Fruit fly (Drosophila melanogaster) whole organism, embryonic: Measurements from ENCODE around the gene mRpS9.

ENCODE experiments used
- Antp ChIP-seq: fragments of 200-800 bp; sonication (Bioruptor generic); optimal IDR thresholded peaks from 3 replicates; lab custom pipeline; 2016; ENCODE audit warnings: missing biosample characterization, missing genetic modification characterization
- Bgb ChIP-seq: fragments of 200-800 bp; sonication (Bioruptor generic); IDR thresholded peaks from 2 replicates; pipeline ENCODE4 v1.3.6; 2022; ENCODE audit warnings: missing biosample characterization, missing genetic modification characterization; ENCODE audit not compliant: partially characterized antibody
- Blimp-1 ChIP-seq: fragments of 200-800 bp; sonication (Bioruptor generic); optimal IDR thresholded peaks from 3 replicates; lab custom pipeline; 2018; ENCODE audit warnings: missing biosample characterization, missing genetic modification characterization, mild to moderate bottlenecking, moderate library complexity, missing genetic modification reagents
- CG10321 ChIP-seq: fragments of 200-800 bp; sonication (Bioruptor generic); IDR thresholded peaks from 2 replicates; pipeline ENCODE4 v1.3.6; 2022; ENCODE audit warnings: missing biosample characterization, missing genetic modification characterization
- CG11456 ChIP-seq: fragments of 200-800 bp; sonication (Bioruptor generic); IDR thresholded peaks from 3 replicates; pipeline ENCODE4 v1.3.6; 2022; ENCODE audit warnings: missing biosample characterization, missing genetic modification characterization
- CG11723 ChIP-seq: fragments of 200-800 bp; sonication (Bioruptor generic); optimal IDR thresholded peaks from 2 replicates; lab custom pipeline; 2017; ENCODE audit warnings: missing biosample characterization, mild to moderate bottlenecking, missing genetic modification characterization
- CG17568 ChIP-seq: fragments of 200-800 bp; sonication (Bioruptor generic); optimal IDR thresholded peaks from 2 replicates; lab custom pipeline; 2018; ENCODE audit warnings: missing biosample characterization, mild to moderate bottlenecking, missing genetic modification characterization, moderate library complexity
- CG18764 ChIP-seq: fragments of 200-800 bp; sonication (Bioruptor generic); optimal IDR thresholded peaks from 3 replicates; lab custom pipeline; 2016; ENCODE audit warnings: missing biosample characterization, missing genetic modification characterization
- CG2120 ChIP-seq: fragments of 200-800 bp; sonication (Bioruptor generic); optimal IDR thresholded peaks from 3 replicates; lab custom pipeline; 2016; ENCODE audit warnings: missing biosample characterization, missing genetic modification characterization
- CG2129 ChIP-seq: fragments of 200-800 bp; sonication (Bioruptor generic); IDR thresholded peaks from 2 replicates; pipeline ENCODE4 v1.3.6; 2022; ENCODE audit warnings: missing biosample characterization, missing genetic modification characterization; ENCODE audit not compliant: partially characterized antibody
- CG32532 ChIP-seq: fragments of 200-800 bp; sonication (Bioruptor generic); IDR thresholded peaks from 2 replicates; pipeline ENCODE4 v1.3.6; 2022; ENCODE audit warnings: missing biosample characterization, missing genetic modification characterization
- CG32772 ChIP-seq: fragments of 200-800 bp; sonication (Bioruptor generic); IDR thresholded peaks from 2 replicates; pipeline ENCODE4 v1.3.6; 2022; ENCODE audit warnings: missing biosample characterization, missing genetic modification characterization
- CG34224 ChIP-seq: fragments of 200-800 bp; sonication (Bioruptor generic); IDR thresholded peaks from 3 replicates; pipeline ENCODE4 v1.3.6; 2022; ENCODE audit warnings: missing biosample characterization, missing genetic modification characterization; ENCODE audit not compliant: partially characterized antibody
- CG34422 ChIP-seq: fragments of 200-800 bp; sonication (Bioruptor generic); IDR thresholded peaks from 3 replicates; pipeline ENCODE4 v1.3.6; 2022; ENCODE audit warnings: missing biosample characterization, missing genetic modification characterization
- CG4360 ChIP-seq: fragments of 200-800 bp; sonication (Bioruptor generic); IDR thresholded peaks from 2 replicates; pipeline ENCODE4 v1.3.6; 2022; ENCODE audit warnings: missing biosample characterization, missing genetic modification characterization
- CG7271 ChIP-seq: fragments of 200-800 bp; sonication (Bioruptor generic); optimal IDR thresholded peaks from 2 replicates; lab custom pipeline; 2018; ENCODE audit warnings: missing biosample characterization, mild to moderate bottlenecking, missing genetic modification characterization, moderate library complexity
- Chrac-16 ChIP-seq: fragments of 200-800 bp; sonication (Bioruptor generic); optimal IDR thresholded peaks from 3 replicates; lab custom pipeline; 2016; ENCODE audit warnings: missing biosample characterization, missing genetic modification characterization
- D19A ChIP-seq: fragments of 200-800 bp; optimal IDR thresholded peaks from 3 replicates; lab custom pipeline; 2019; ENCODE audit warnings: missing biosample characterization, mild to moderate bottlenecking, missing genetic modification characterization, moderate library complexity
- Deaf1 ChIP-seq: fragments of 200-800 bp; optimal IDR thresholded peaks from 3 replicates; lab custom pipeline; 2019; ENCODE audit warnings: missing biosample characterization, mild to moderate bottlenecking, missing genetic modification characterization, moderate library complexity
- E2f1 ChIP-seq: fragments of 200-800 bp; sonication (Bioruptor generic); IDR thresholded peaks from 2 replicates; pipeline ENCODE4 v1.3.6; 2022; ENCODE audit warnings: missing biosample characterization, missing genetic modification characterization
- HLH4C ChIP-seq: fragments of 200-800 bp; sonication (Bioruptor generic); IDR thresholded peaks from 3 replicates; pipeline ENCODE4 v1.3.6; 2022; ENCODE audit warnings: missing biosample characterization, missing genetic modification characterization; ENCODE audit not compliant: partially characterized antibody
- HLH54F ChIP-seq: fragments of 200-800 bp; sonication (Bioruptor generic); optimal IDR thresholded peaks from 3 replicates; lab custom pipeline; 2016; ENCODE audit warnings: missing biosample characterization, missing genetic modification characterization
- HmgD ChIP-seq: fragments of 200-800 bp; sonication (Bioruptor generic); optimal IDR thresholded peaks from 3 replicates; lab custom pipeline; 2016; ENCODE audit warnings: missing biosample characterization, missing genetic modification characterization
- Hmr ChIP-seq: fragments of 200-800 bp; sonication (Bioruptor generic); optimal IDR thresholded peaks from 3 replicates; lab custom pipeline; 2017; ENCODE audit warnings: mild to moderate bottlenecking, missing biosample characterization, missing genetic modification reagents, missing genetic modification characterization
- Lhr ChIP-seq: fragments of 200-800 bp; sonication (Bioruptor generic); optimal IDR thresholded peaks from 3 replicates; lab custom pipeline; 2017; ENCODE audit warnings: mild to moderate bottlenecking, missing biosample characterization, missing genetic modification reagents, missing genetic modification characterization
- Mad ChIP-seq: fragments of 200-800 bp; sonication (Bioruptor generic); optimal IDR thresholded peaks from 2 replicates; lab custom pipeline; 2016; ENCODE audit warnings: missing biosample characterization, missing genetic modification characterization
- Max ChIP-seq: fragments of 200-800 bp; sonication (Bioruptor generic); optimal IDR thresholded peaks from 2 replicates; lab custom pipeline; 2016; ENCODE audit warnings: missing biosample characterization, mild to moderate bottlenecking, missing genetic modification characterization
- Mes4 ChIP-seq: fragments of 200-800 bp; sonication (Bioruptor generic); optimal IDR thresholded peaks from 2 replicates; lab custom pipeline; 2016; ENCODE audit warnings: missing biosample characterization, missing genetic modification characterization
- Myb ChIP-seq: fragments of 200-800 bp; sonication (Bioruptor generic); optimal IDR thresholded peaks from 2 replicates; lab custom pipeline; 2016; ENCODE audit warnings: missing biosample characterization, missing genetic modification characterization
- Usf ChIP-seq: fragments of 200-800 bp; sonication (Bioruptor generic); optimal IDR thresholded peaks from 2 replicates; lab custom pipeline; 2017; ENCODE audit warnings: missing genotype, missing biosample characterization, missing genetic modification characterization
- ase ChIP-seq: fragments of 200-800 bp; sonication (Bioruptor generic); IDR thresholded peaks from 3 replicates; pipeline ENCODE4 v1.3.6; 2022; ENCODE audit warnings: missing biosample characterization, missing genetic modification characterization
- chinmo ChIP-seq: fragments of 200-800 bp; sonication (Bioruptor generic); IDR thresholded peaks from 4 replicates; pipeline ENCODE4 v1.3.6; 2022; ENCODE audit warnings: missing biosample characterization, missing genetic modification characterization; ENCODE audit not compliant: partially characterized antibody
- crol ChIP-seq: fragments of 200-800 bp; sonication (Bioruptor generic); IDR thresholded peaks from 2 replicates; pipeline ENCODE4 v1.3.6; 2022; ENCODE audit warnings: missing biosample characterization, missing genetic modification characterization
- da ChIP-seq: fragments of 200-800 bp; sonication (Bioruptor generic); optimal IDR thresholded peaks from 2 replicates; lab custom pipeline; 2016; ENCODE audit warnings: missing biosample characterization, missing genetic modification characterization
- dysf ChIP-seq: fragments of 200-800 bp; sonication (Bioruptor generic); IDR thresholded peaks from 3 replicates; pipeline ENCODE4 v1.3.6; 2022; ENCODE audit warnings: missing biosample characterization, missing genetic modification characterization
- en ChIP-seq: fragments of 200-800 bp; sonication (Bioruptor generic); optimal IDR thresholded peaks from 2 replicates; lab custom pipeline; 2016; ENCODE audit warnings: missing biosample characterization, missing genetic modification characterization
- ewg ChIP-seq: fragments of 200-800 bp; sonication (Bioruptor generic); optimal IDR thresholded peaks from 3 replicates; lab custom pipeline; 2017; ENCODE audit warnings: mild to moderate bottlenecking, missing biosample characterization, missing genetic modification reagents, missing genetic modification characterization
- fd96Cb ChIP-seq: fragments of 200-800 bp; sonication (Bioruptor generic); optimal IDR thresholded peaks from 2 replicates; lab custom pipeline; 2018; ENCODE audit warnings: missing biosample characterization, mild to moderate bottlenecking, missing genetic modification characterization, moderate library complexity
- hkb ChIP-seq, 2 experiments: fragments of 200-800 bp in 1 of 2; fragments of >200 bp in 1 of 2; sonication (Bioruptor generic) in 1 of 2; IDR thresholded peaks in 1 of 2; optimal IDR thresholded peaks in 1 of 2; 2 replicates each; pipeline versions ENCODE4 v1.3.6 to Lab custom; 2017 to 2022; ENCODE audit warnings: missing biosample characterization in 1 of 2, missing genetic modification characterization in 1 of 2
- ind ChIP-seq: fragments of 200-800 bp; sonication (Bioruptor generic); optimal IDR thresholded peaks from 3 replicates; lab custom pipeline; 2016; ENCODE audit warnings: missing biosample characterization, missing genetic modification characterization
- lilli ChIP-seq: fragments of 200-800 bp; sonication (Bioruptor generic); optimal IDR thresholded peaks from 3 replicates; lab custom pipeline; 2016; ENCODE audit warnings: missing biosample characterization, missing genetic modification characterization
- mld ChIP-seq: fragments of 200-800 bp; sonication (Bioruptor generic); IDR thresholded peaks from 3 replicates; pipeline ENCODE4 v1.3.6; 2022; ENCODE audit warnings: missing biosample characterization, missing genetic modification characterization; ENCODE audit not compliant: partially characterized antibody
- nmo ChIP-seq: fragments of 200-800 bp; sonication (Bioruptor generic); optimal IDR thresholded peaks from 2 replicates; lab custom pipeline; 2018; ENCODE audit warnings: missing biosample characterization, mild to moderate bottlenecking, missing genetic modification characterization, moderate library complexity
- oc ChIP-seq: fragments of 200-800 bp; sonication (Bioruptor generic); optimal IDR thresholded peaks from 2 replicates; lab custom pipeline; 2018; ENCODE audit warnings: missing biosample characterization, mild to moderate bottlenecking, missing genetic modification characterization, moderate library complexity
- pum ChIP-seq: fragments of 200-800 bp; sonication (Bioruptor generic); optimal IDR thresholded peaks from 2 replicates; lab custom pipeline; 2016; ENCODE audit warnings: missing biosample characterization, missing genetic modification characterization
- ranshi ChIP-seq: fragments of 200-800 bp; sonication (Bioruptor generic); IDR thresholded peaks from 2 replicates; pipeline ENCODE4 v1.3.6; 2022; ENCODE audit warnings: missing biosample characterization, missing genetic modification characterization
- sob ChIP-seq: fragments of 200-800 bp; sonication (Bioruptor generic); IDR thresholded peaks from 2 replicates; pipeline ENCODE4 v1.3.6; 2022; ENCODE audit warnings: missing biosample characterization, missing genetic modification characterization
- tgo ChIP-seq: fragments of 200-800 bp; sonication (Bioruptor generic); IDR thresholded peaks from 3 replicates; pipeline ENCODE4 v1.3.6; 2022; ENCODE audit warnings: missing biosample characterization, missing genetic modification characterization
- trh ChIP-seq: fragments of 200-800 bp; sonication (Bioruptor generic); optimal IDR thresholded peaks from 2 replicates; lab custom pipeline; 2016; ENCODE audit warnings: missing biosample characterization, missing genetic modification characterization
- unc-4 ChIP-seq: fragments of 200-800 bp; sonication (Bioruptor generic); IDR thresholded peaks from 2 replicates; pipeline ENCODE4 v1.3.6; 2022; ENCODE audit warnings: missing biosample characterization, missing genetic modification characterization; ENCODE audit not compliant: partially characterized antibody
- zfh2 ChIP-seq: fragments of 200-800 bp; sonication (Bioruptor generic); optimal IDR thresholded peaks from 2 replicates; lab custom pipeline; 2016; ENCODE audit warnings: missing biosample characterization, missing genetic modification characterization

The mRpS9 gene

dm6 chr3R:7911482-7911881 is 9.0 kb upstream of the mRpS9 start, which contains the start of gene Prat (continued):
- TF ChIP-seq unc-4 (peak; percentile 70), HLH54F (no peak), da (GFP tag; lab: Kevin White, UChicago) (no peak), tgo (GFP tag; lab: Robert Waterston, UW) (no peak), CG10321 (no peak), ase (GFP tag; lab: Robert Waterston, UW) (no peak), D19A (tag; lab: Kevin White, UChicago) (no peak), CG11723 (GFP tag; lab: Kevin White, UChicago) (no peak), nmo (GFP tag; lab: Kevin White, UChicago) (no peak), Usf (no peak), mld (GFP tag; lab: Robert Waterston, UW) (peak; percentile 66; the same call in 2 of the 3 replicates), pum (GFP tag; lab: Kevin White, UChicago) (no peak), Blimp-1 (GFP tag; lab: Kevin White, UChicago) (no peak), ewg (GFP tag; lab: Kevin White, UChicago) (no peak), sob (no peak), Antp (no peak), Mes4 (GFP tag; lab: Kevin White, UChicago) (no peak), CG34422 (GFP tag; lab: Robert Waterston, UW) (peak; percentile 59; the same call in 2 of the 3 replicates), CG18764 (GFP tag; lab: Kevin White, UChicago) (no peak), trh (GFP tag; lab: Kevin White, UChicago) (no peak), CG7271 (tag; lab: Kevin White, UChicago) (no peak), hkb (optimal IDR thresholded peaks at IDR 0.05; lab: Kevin White, UChicago) (no peak), hkb (GFP tag; IDR thresholded peaks at IDR 0.05; lab: Robert Waterston, UW) (no peak), CG17568 (GFP tag; lab: Kevin White, UChicago) (no peak), CG11456 (GFP tag; lab: Robert Waterston, UW) (no peak), Hmr (GFP tag; lab: Kevin White, UChicago) (no peak), CG4360 (peak; percentile 96), zfh2 (GFP tag; lab: Kevin White, UChicago) (no peak), en (GFP tag; lab: Kevin White, UChicago) (no peak), Mad (no peak), dysf (GFP tag; lab: Robert Waterston, UW) (no peak), Chrac-16 (no peak), E2f1 (GFP tag; lab: Robert Waterston, UW) (no peak), oc (tag; lab: Kevin White, UChicago) (no peak), ranshi (GFP tag; lab: Robert Waterston, UW) (no peak), ind (GFP tag; lab: Kevin White, UChicago) (no peak), Myb (GFP tag; lab: Kevin White, UChicago) (peak; percentile 9), CG34224 (peak; percentile 76), Bgb (GFP tag; lab: Robert Waterston, UW) (peak; percentile 77), HLH4C (GFP tag; lab: Robert Waterston, UW) (peak; percentile 78), fd96Cb (tag; lab: Kevin White, UChicago) (no peak), Deaf1 (tag; lab: Kevin White, UChicago) (no peak), chinmo (GFP tag; lab: Robert Waterston, UW) (peak; percentile 53; the same call in 1 of the 4 replicates), CG32532 (GFP tag; lab: Robert Waterston, UW) (no peak), CG2129 (GFP tag; lab: Robert Waterston, UW) (peak; percentile 53), Max (peak; percentile 63), CG2120 (GFP tag; lab: Kevin White, UChicago) (no peak), Lhr (GFP tag; lab: Kevin White, UChicago) (no peak), CG32772 (GFP tag; lab: Robert Waterston, UW) (no peak), crol (GFP tag; lab: Robert Waterston, UW) (no peak), HmgD (GFP tag; lab: Kevin White, UChicago) (peak; percentile 39), lilli (GFP tag; lab: Kevin White, UChicago) (no peak)
